Worm (Caenorhabditis elegans) whole organism, midembryonic: ENCODE measurements around the gene B0035.18.

Source experiments
- T22C8.4 ChIP-seq: fragments of 200-800 bp; sonication (Bioruptor generic); IDR thresholded peaks from 2 replicates; pipeline ENCODE4 v1.3.6; 2022; ENCODE audit warnings: missing genetic modification characterization, missing compliant biosample characterization
- cog-1 ChIP-seq: sonication (generic microtip); optimal IDR thresholded peaks from 2 replicates; lab custom pipeline; 2016; ENCODE audit warnings: missing genetic modification characterization, missing compliant biosample characterization
- flt-1 ChIP-seq: fragments of 200-800 bp; sonication (Bioruptor generic); IDR thresholded peaks from 2 replicates; pipeline ENCODE4 v1.3.6; 2022; ENCODE audit warnings: missing genetic modification characterization, missing compliant biosample characterization
- klf-2 ChIP-seq: fragments of 200-800 bp; sonication (Bioruptor generic); conservative IDR thresholded peaks from 2 replicates; pipeline ENCODE4 v1.3.6; 2022; ENCODE audit warnings: missing genetic modification reagents, missing genetic modification characterization, missing compliant biosample characterization
- med-1 ChIP-seq: sonication (generic microtip); optimal IDR thresholded peaks from 2 replicates; lab custom pipeline; 2017; ENCODE audit warnings: missing genetic modification characterization, mild to moderate bottlenecking, missing compliant biosample characterization, antibody characterized with exemption, missing genetic modification reagents; ENCODE audit not compliant: insufficient read depth
- ref-1 ChIP-seq: fragments of 200-800 bp; sonication (Bioruptor generic); conservative IDR thresholded peaks from 2 replicates; pipeline ENCODE4 v1.3.6; 2022; ENCODE audit warnings: missing genetic modification reagents, missing genetic modification characterization, missing compliant biosample characterization
- tab-1 ChIP-seq: fragments of 200-800 bp; sonication (Bioruptor generic); IDR thresholded peaks from 2 replicates; pipeline ENCODE4 v1.3.6; 2022; ENCODE audit warnings: missing genetic modification characterization, missing compliant biosample characterization
- ztf-23 ChIP-seq: fragments of 200-800 bp; sonication (Bioruptor generic); IDR thresholded peaks from 2 replicates; pipeline ENCODE4 v1.3.6; 2022; ENCODE audit warnings: missing genetic modification reagents, missing genetic modification characterization, missing compliant biosample characterization
- ztf-29 ChIP-seq: fragments of 200-800 bp; sonication (Bioruptor generic); IDR thresholded peaks from 2 replicates; pipeline ENCODE4 v1.3.6; 2022; ENCODE audit warnings: missing genetic modification reagents, missing genetic modification characterization, missing compliant biosample characterization

Gene B0035.18

DNA sequence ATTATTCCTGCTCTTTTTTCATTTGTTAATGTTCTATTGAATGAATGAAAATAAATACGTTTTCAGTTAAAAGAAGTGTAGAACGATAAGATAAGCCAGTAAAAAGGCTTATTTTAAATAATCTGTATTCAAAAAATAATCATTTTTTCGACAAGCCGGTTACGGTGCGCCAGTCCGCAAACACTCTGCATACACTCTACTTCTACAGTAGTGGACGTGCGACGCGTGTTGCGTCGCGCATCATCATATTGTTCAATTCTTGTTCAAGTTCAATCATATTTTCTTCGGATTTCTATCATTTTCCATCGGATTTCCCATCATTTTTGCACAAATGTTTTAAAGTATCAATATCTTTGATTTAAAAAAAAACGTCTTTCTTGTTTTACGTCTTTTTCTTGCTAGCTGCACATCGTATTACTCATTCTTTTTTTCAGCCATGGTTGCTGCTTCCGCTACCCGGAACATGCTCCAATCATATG, at the start of gene B0035.18:
Gene B0035.18, plus strand, starts transcription at position 429 of the 479 bp plus-strand sequence.
- TF ChIP-seq ztf-29 (GFP tag; lab: Robert Waterston, UW): no peak
- TF ChIP-seq cog-1 (tag; lab: Kevin White, UChicago): no peak
- no peak for TF ChIP-seq T22C8.4 (GFP tag; lab: Robert Waterston, UW)
- TF ChIP-seq flt-1 (GFP tag; lab: Robert Waterston, UW): no peak
- no peak for TF ChIP-seq ztf-23 (GFP tag; lab: Robert Waterston, UW)

DNA sequence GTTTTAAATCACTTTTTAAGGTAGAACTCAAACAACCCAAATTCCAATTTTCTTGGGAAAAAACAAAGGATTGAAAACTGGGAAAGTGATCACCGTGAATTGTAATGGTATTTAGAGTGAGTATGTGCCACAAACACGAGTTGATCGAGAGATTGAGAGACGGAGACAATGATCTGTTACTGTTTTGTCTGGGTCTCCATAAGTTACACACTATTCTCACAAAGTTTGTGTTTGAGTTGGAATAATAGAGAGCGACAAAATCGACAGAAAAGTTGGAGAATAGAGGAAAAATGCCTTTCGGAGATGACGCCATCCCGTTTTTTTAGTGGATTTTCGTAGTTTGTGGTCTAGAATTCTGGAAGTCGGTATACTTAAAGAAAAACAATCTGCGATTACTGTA, 48.9 kb upstream of the B0035.18 start, which contains the start of gene nhr-7:
Gene nhr-7, minus strand, starts transcription at position 101 of the 400 bp plus-strand sequence.
- no peak for TF ChIP-seq ref-1 (GFP tag; lab: Robert Waterston, UW)
- no peak for TF ChIP-seq ztf-23 (GFP tag; lab: Robert Waterston, UW)
- TF ChIP-seq ztf-29 (GFP tag; lab: Robert Waterston, UW): no peak
- TF ChIP-seq med-1: no peak
- TF ChIP-seq flt-1 (GFP tag; lab: Robert Waterston, UW): no peak
- TF ChIP-seq klf-2: no peak
- no peak for TF ChIP-seq tab-1 (GFP tag; lab: Robert Waterston, UW)
- no peak for TF ChIP-seq cog-1 (tag; lab: Kevin White, UChicago)
- no peak for TF ChIP-seq T22C8.4 (GFP tag; lab: Robert Waterston, UW)

ce11 chrIV:11273151-11273550, 47.0 kb upstream of the B0035.18 start, which contains the start of gene gtl-2:
Gene gtl-2 (plus strand): TSS chrIV:11273451.
- TF ChIP-seq cog-1 (tag; lab: Kevin White, UChicago): no peak
- no peak for TF ChIP-seq med-1
- TF ChIP-seq T22C8.4 (GFP tag; lab: Robert Waterston, UW): no peak
- no peak for TF ChIP-seq ztf-29 (GFP tag; lab: Robert Waterston, UW)
- no peak for TF ChIP-seq ref-1 (GFP tag; lab: Robert Waterston, UW)
- no peak for TF ChIP-seq klf-2
- TF ChIP-seq ztf-23 (GFP tag; lab: Robert Waterston, UW): no peak
- TF ChIP-seq tab-1 (GFP tag; lab: Robert Waterston, UW): no peak
- no peak for TF ChIP-seq flt-1 (GFP tag; lab: Robert Waterston, UW)

DNA sequence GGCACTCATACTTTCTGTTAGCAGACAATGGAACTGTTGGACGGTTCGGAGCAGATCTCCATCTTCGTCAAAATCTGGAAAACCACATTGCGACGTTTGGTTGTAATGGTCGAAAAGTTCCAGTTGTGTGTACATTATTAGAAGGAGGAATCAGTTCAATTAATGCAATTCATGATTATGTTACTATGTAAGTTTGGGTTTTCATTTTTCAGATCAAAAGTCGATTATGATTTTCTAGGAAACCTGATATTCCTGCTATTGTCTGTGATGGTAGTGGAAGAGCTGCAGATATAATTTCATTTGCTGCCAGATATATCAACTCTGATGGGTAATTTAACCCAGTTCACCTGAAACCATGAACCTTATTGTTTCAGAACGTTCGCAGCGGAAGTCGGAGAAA, 44.1 kb upstream of the B0035.18 start:
- TF ChIP-seq klf-2: no peak
- no peak for TF ChIP-seq ztf-23 (GFP tag; lab: Robert Waterston, UW)
- TF ChIP-seq ztf-29 (GFP tag; lab: Robert Waterston, UW): no peak
- TF ChIP-seq tab-1 (GFP tag; lab: Robert Waterston, UW): no peak
- TF ChIP-seq T22C8.4 (GFP tag; lab: Robert Waterston, UW): no peak
- no peak for TF ChIP-seq ref-1 (GFP tag; lab: Robert Waterston, UW)
- TF ChIP-seq cog-1 (tag; lab: Kevin White, UChicago): no peak
- TF ChIP-seq med-1: no peak
- no peak for TF ChIP-seq flt-1 (GFP tag; lab: Robert Waterston, UW)

ce11 chrIV:11284102-11284531, 36.0 kb upstream of the B0035.18 start:
- TF ChIP-seq ztf-23 (GFP tag; lab: Robert Waterston, UW) (no peak), tab-1 (GFP tag; lab: Robert Waterston, UW) (no peak), klf-2 (no peak), med-1 (no peak), cog-1 (tag; lab: Kevin White, UChicago) (no peak), ref-1 (GFP tag; lab: Robert Waterston, UW) (no peak)

DNA sequence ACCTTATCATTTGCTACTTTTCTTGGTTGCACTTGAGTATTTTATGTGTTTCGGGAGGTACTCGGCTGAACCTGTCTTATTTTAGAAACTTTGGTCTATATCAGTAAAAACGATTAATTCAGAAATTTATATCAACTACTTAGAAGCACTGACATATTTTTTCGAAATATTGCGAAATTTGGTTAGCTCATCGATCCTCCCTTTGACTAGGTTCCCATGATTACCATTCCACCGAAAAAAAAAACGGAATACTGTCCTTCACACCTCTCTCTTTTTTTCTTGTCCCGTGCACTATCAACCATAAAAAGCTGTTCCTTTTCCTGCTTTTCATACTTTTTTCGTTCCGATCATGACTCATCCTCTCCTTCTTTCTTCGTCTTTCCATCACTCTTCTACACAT, 34.9 kb upstream of the B0035.18 start:
- TF ChIP-seq T22C8.4 (GFP tag; lab: Robert Waterston, UW) (no peak), ztf-29 (GFP tag; lab: Robert Waterston, UW) (no peak), ref-1 (GFP tag; lab: Robert Waterston, UW) (no peak), ztf-23 (GFP tag; lab: Robert Waterston, UW) (no peak)

- TF ChIP-seq ztf-29 (GFP tag; lab: Robert Waterston, UW): no peak
- no peak for TF ChIP-seq klf-2
These were observed 34.0 kb upstream of the B0035.18 start for ce11 chrIV:11286112-11286511.

DNA sequence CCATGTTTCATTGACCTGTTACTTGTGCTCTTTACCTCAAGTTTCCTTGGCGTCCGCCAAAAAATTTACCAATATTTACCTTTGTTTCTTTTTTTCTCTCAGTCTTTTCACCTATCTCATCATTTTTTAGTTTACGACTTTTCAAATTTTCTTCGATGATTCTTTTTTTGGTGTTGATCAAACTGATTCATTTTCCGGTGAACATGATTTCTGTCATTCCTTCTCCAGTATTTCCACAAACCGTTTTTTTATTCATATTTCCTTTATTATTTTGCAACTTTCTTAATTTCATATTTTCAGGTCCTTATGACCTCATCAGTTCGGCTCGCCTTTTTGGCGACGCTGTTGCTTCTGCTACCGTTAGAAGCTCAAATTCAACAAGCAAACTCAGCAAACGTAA, 32.6 kb upstream of the B0035.18 start, which contains the start of gene F54D1.6:
Gene F54D1.6, plus strand, starts transcription at position 301 of the 400 bp plus-strand sequence.
- TF ChIP-seq cog-1 (tag; lab: Kevin White, UChicago) (no peak), ztf-23 (GFP tag; lab: Robert Waterston, UW) (no peak), klf-2 (no peak), T22C8.4 (GFP tag; lab: Robert Waterston, UW) (no peak), ztf-29 (GFP tag; lab: Robert Waterston, UW) (no peak), ref-1 (GFP tag; lab: Robert Waterston, UW) (no peak)

- no peak for TF ChIP-seq ztf-23 (GFP tag; lab: Robert Waterston, UW)
- no peak for TF ChIP-seq tab-1 (GFP tag; lab: Robert Waterston, UW)
- TF ChIP-seq T22C8.4 (GFP tag; lab: Robert Waterston, UW): no peak
- no peak for TF ChIP-seq klf-2
- no peak for TF ChIP-seq ref-1 (GFP tag; lab: Robert Waterston, UW)
- TF ChIP-seq flt-1 (GFP tag; lab: Robert Waterston, UW): no peak
- no peak for TF ChIP-seq ztf-29 (GFP tag; lab: Robert Waterston, UW)
These were observed 31.1 kb upstream of the B0035.18 start for ce11 chrIV:11288965-11289364.

DNA sequence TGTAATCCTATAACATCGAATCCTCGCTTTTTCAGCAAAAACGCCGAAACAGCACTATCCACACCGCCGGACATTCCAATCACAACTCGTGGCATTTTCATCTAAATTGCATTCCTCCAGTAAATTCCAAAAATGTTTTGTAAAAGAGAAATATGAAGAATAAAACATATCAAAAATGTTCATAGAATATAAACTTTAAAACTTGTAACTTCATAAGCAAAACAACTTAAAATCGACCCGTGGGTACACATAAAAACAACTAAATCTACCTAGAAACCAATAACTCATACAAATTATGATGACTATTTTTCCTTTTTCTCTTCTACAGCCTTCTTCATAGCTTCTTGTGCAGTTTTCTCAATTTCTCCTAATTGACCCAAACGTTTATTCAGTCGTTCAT, 23.3 kb upstream of the B0035.18 start, which contains the start of gene mttu-1:
Gene mttu-1, minus strand, starts transcription at position 101 of the 400 bp plus-strand sequence.
- TF ChIP-seq ref-1 (GFP tag; lab: Robert Waterston, UW): no peak
- TF ChIP-seq T22C8.4 (GFP tag; lab: Robert Waterston, UW): no peak
- no peak for TF ChIP-seq ztf-23 (GFP tag; lab: Robert Waterston, UW)
- no peak for TF ChIP-seq cog-1 (tag; lab: Kevin White, UChicago)
- TF ChIP-seq med-1: no peak
- no peak for TF ChIP-seq flt-1 (GFP tag; lab: Robert Waterston, UW)
- TF ChIP-seq tab-1 (GFP tag; lab: Robert Waterston, UW): no peak
- no peak for TF ChIP-seq klf-2
